Worm (Caenorhabditis elegans): ENCODE measurements around the gene F26A10.2.

F26A10.2 gene

DNA sequence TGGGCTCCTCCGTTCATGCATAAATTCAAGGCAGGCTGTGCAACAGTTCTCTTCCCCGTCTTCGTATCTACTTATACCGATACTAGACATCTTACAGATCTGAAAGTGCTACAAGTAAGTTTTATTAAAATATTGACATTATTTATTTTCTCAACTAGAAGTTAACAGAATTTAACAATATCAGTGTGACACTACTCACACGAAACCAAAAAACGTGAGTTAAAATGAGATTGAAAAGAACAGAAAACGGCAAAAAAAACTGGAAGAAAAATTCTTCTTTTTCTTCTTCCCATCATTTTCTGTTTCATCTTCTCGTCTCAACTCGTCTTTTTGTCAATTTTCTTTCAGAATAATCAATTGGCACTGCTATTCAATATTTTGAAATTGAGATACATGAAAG lies 11.7 kb upstream of the F26A10.2 start, which contains the start of gene F27D9.12:
Gene F27D9.12, minus strand, starts transcription at position 101 of the 400 bp plus-strand sequence.
- TF ChIP-seq sem-4 (tag; optimal IDR thresholded peaks at IDR 0.05): no peak
- no peak for TF ChIP-seq ama-1 (optimal IDR thresholded peaks at IDR 0.05)
- no peak for TF ChIP-seq nhr-12 (tag; optimal IDR thresholded peaks at IDR 0.05)
- no peak for TF ChIP-seq sma-9 (GFP tag; optimal IDR thresholded peaks at IDR 0.05)
- no peak for TF ChIP-seq sma-9 (tag; optimal IDR thresholded peaks at IDR 0.05)
- TF ChIP-seq Y55F3AM.14 (GFP tag; optimal IDR thresholded peaks at IDR 0.05): no peak
- TF ChIP-seq ZK546.5 (tag; optimal IDR thresholded peaks at IDR 0.05): no peak
- TF ChIP-seq ztf-1 (GFP tag; conservative IDR thresholded peaks at IDR 0.05): no peak
- no peak for TF ChIP-seq ceh-82 (tag; optimal IDR thresholded peaks at IDR 0.05)
- no peak for TF ChIP-seq nhr-23 (tag; optimal IDR thresholded peaks at IDR 0.05)
- no peak for TF ChIP-seq zag-1 (tag; optimal IDR thresholded peaks at IDR 0.05)
- no peak for TF ChIP-seq skn-1 (tag; optimal IDR thresholded peaks at IDR 0.05)
- TF ChIP-seq nhr-21 (tag; optimal IDR thresholded peaks at IDR 0.05): no peak

DNA sequence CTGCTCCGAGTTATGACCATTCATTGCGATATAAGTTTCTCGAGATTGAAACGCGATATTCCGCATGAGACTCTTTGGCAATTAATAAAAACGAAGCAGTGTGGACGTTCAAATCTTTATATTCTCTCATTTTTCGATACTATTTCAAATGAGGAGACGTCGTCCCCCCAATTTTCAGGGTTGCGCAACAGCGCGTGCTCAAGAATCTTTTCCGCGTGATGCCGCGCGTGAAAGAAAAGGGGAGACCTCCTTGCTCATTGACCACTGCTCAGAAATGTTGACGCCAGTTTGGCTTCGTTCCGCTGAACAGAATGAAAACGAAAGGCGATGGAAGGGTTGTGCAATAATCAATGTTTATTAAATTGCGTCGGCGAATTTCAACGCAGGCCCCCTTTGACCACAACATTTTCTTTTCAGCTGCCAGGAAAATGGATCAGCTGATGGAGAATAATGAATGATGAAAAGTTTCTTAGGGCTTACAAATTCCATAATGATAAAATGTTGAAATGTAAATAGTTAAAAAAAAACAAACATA lies 10.3 kb upstream of the F26A10.2 start:
- TF ChIP-seq elt-1 (tag; optimal IDR thresholded peaks at IDR 0.05) (no peak), lin-11 (tag; optimal IDR thresholded peaks at IDR 0.05) (peak; percentile 20)

- no peak for TF ChIP-seq fos-1 (tag; optimal IDR thresholded peaks at IDR 0.05)
- no peak for TF ChIP-seq sem-4 (tag; optimal IDR thresholded peaks at IDR 0.05)
- TF ChIP-seq aly-2 (tag; optimal IDR thresholded peaks at IDR 0.05): no peak
- peak; percentile 33 for TF ChIP-seq nhr-129 (tag; optimal IDR thresholded peaks at IDR 0.05)
- TF ChIP-seq mdl-1 (tag; optimal IDR thresholded peaks at IDR 0.05): peak; percentile 38 to 52
- TF ChIP-seq unc-55 (GFP tag; optimal IDR thresholded peaks at IDR 0.05): peak; percentile 50
- peak; percentile 71 for TF ChIP-seq F13H6.1 (tag; optimal IDR thresholded peaks at IDR 0.05)
- TF ChIP-seq elt-3 (tag; optimal IDR thresholded peaks at IDR 0.05): no peak
- no peak for TF ChIP-seq nhr-21 (tag; optimal IDR thresholded peaks at IDR 0.05)
- TF ChIP-seq lin-39 (tag; optimal IDR thresholded peaks at IDR 0.05): no peak
- no peak for TF ChIP-seq ceh-16 (tag; optimal IDR thresholded peaks at IDR 0.05)
- TF ChIP-seq snpc-4 (tag; optimal IDR thresholded peaks at IDR 0.05): no peak
- peak; percentile 34 for TF ChIP-seq sma-9 (GFP tag; optimal IDR thresholded peaks at IDR 0.05)
- no peak for TF ChIP-seq sma-9 (tag; optimal IDR thresholded peaks at IDR 0.05)
- TF ChIP-seq ceh-82 (tag; optimal IDR thresholded peaks at IDR 0.05): no peak
- peak; percentile 11 for TF ChIP-seq lin-11 (tag; optimal IDR thresholded peaks at IDR 0.05)
- TF ChIP-seq nhr-77 (tag; optimal IDR thresholded peaks at IDR 0.05): no peak
- peak; percentile 57 for TF ChIP-seq zag-1 (tag; optimal IDR thresholded peaks at IDR 0.05)
Observed at ce11 chrX:7653708-7654390, 8.6 kb upstream of the F26A10.2 start.

DNA sequence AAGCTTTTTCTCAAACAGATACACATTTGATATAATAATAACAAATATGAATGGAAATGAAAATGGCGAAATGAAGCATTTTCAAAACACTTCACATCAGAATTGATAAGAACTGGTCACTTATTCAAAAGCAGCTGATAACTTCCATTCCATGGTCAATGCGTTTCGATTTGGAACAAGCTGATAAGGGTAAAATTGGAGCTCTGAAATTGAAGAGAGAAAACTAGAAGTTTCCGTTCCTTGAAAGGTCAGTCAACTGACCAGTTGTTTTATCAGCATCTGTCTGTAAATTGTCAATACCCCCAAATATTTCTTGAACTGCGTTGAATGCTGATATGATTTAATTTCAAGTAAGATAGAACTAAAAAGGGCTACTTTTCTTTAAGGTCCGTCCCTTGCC lies 7.1 kb upstream of the F26A10.2 start:
- TF ChIP-seq ceh-16 (tag; optimal IDR thresholded peaks at IDR 0.05): no peak
- TF ChIP-seq nhr-77 (tag; optimal IDR thresholded peaks at IDR 0.05): no peak
- no peak for TF ChIP-seq R02D3.7 (tag; optimal IDR thresholded peaks at IDR 0.05)
- TF ChIP-seq fos-1 (tag; optimal IDR thresholded peaks at IDR 0.05): no peak
- no peak for TF ChIP-seq gmeb-1 (tag; optimal IDR thresholded peaks at IDR 0.05)
- no peak for TF ChIP-seq dmd-4 (tag; optimal IDR thresholded peaks at IDR 0.05)
- no peak for TF ChIP-seq nhr-6 (tag; optimal IDR thresholded peaks at IDR 0.05)
- TF ChIP-seq elt-1 (tag; optimal IDR thresholded peaks at IDR 0.05): no peak
- no peak for TF ChIP-seq zag-1 (tag; optimal IDR thresholded peaks at IDR 0.05)
- TF ChIP-seq unc-39 (tag; optimal IDR thresholded peaks at IDR 0.05): no peak
- no peak for TF ChIP-seq nhr-10 (tag; optimal IDR thresholded peaks at IDR 0.05)
- no peak for TF ChIP-seq mbf-1 (tag; optimal IDR thresholded peaks at IDR 0.05)
- no peak for TF ChIP-seq ceh-82 (tag; optimal IDR thresholded peaks at IDR 0.05)
- no peak for TF ChIP-seq elt-3 (tag; optimal IDR thresholded peaks at IDR 0.05)
- TF ChIP-seq skn-1 (tag; optimal IDR thresholded peaks at IDR 0.05): no peak
- TF ChIP-seq blmp-1 (tag; optimal IDR thresholded peaks at IDR 0.05; ENCODE audit: insufficient read depth): no peak
- no peak for TF ChIP-seq egl-27 (tag; optimal IDR thresholded peaks at IDR 0.05)
- no peak for TF ChIP-seq nhr-23 (tag; optimal IDR thresholded peaks at IDR 0.05)
- no peak for TF ChIP-seq snpc-4 (tag; optimal IDR thresholded peaks at IDR 0.05)
